Fruit fly (Drosophila melanogaster) whole organism, wandering third instar larva: ENCODE results near the gene CG9426.

Experiments used
- Abd-B ChIP-seq: fragments of >200 bp; optimal IDR thresholded peaks from 2 replicates; lab custom pipeline; 2017; ENCODE audit warnings: missing biosample characterization, missing genetic modification characterization
- CG32264 ChIP-seq: fragments of 200-800 bp; sonication (Bioruptor generic); optimal IDR thresholded peaks from 2 replicates; lab custom pipeline; 2016; ENCODE audit warnings: missing biosample characterization, missing genetic modification characterization
- CrebA ChIP-seq: fragments of 200-800 bp; sonication (Bioruptor generic); optimal IDR thresholded peaks from 2 replicates; lab custom pipeline; 2016; ENCODE audit warnings: missing biosample characterization, mild to moderate bottlenecking, missing genetic modification characterization, borderline replicate concordance
- Dfd ChIP-seq: fragments of >200 bp; optimal IDR thresholded peaks from 2 replicates; lab custom pipeline; 2017; ENCODE audit warnings: missing biosample characterization, missing genetic modification characterization
- Dif ChIP-seq: fragments of 200-275, 200-300 bp; sonication (Bioruptor generic); optimal IDR thresholded peaks from 2 replicates; lab custom pipeline; 2018; ENCODE audit warnings: missing biosample characterization, missing genetic modification characterization; ENCODE audit not compliant: partially characterized antibody
- GATAd ChIP-seq: sonication (Bioruptor generic); optimal IDR thresholded peaks from 2 replicates; lab custom pipeline; 2016; ENCODE audit warnings: missing biosample characterization, missing genetic modification characterization
- HLH106 ChIP-seq: fragments of 200-800 bp; optimal IDR thresholded peaks from 3 replicates; lab custom pipeline; 2019; ENCODE audit warnings: missing biosample characterization, mild to moderate bottlenecking, missing genetic modification characterization, moderate library complexity
- Hnf4 ChIP-seq: fragments of 200-800 bp; sonication (Bioruptor generic); optimal IDR thresholded peaks from 2 replicates; lab custom pipeline; 2016; ENCODE audit warnings: missing biosample characterization, mild to moderate bottlenecking, missing genetic modification characterization
- Hr78 ChIP-seq: fragments of >200 bp; optimal IDR thresholded peaks from 2 replicates; lab custom pipeline; 2017; ENCODE audit warnings: missing biosample characterization, missing genetic modification characterization
- Hr83 ChIP-seq: fragments of 200-300 bp; sonication (Bioruptor generic); optimal IDR thresholded peaks from 2 replicates; lab custom pipeline; 2016; ENCODE audit warnings: missing biosample characterization, mild to moderate bottlenecking, missing genetic modification characterization, moderate library complexity; ENCODE audit not compliant: poor library complexity, severe bottlenecking
- Jra ChIP-seq: sonication (Bioruptor generic); optimal IDR thresholded peaks from 2 replicates; lab custom pipeline; 2016; ENCODE audit warnings: missing biosample characterization, missing genetic modification characterization
- Myc ChIP-seq: fragments of >200 bp; optimal IDR thresholded peaks from 2 replicates; lab custom pipeline; 2017
- N ChIP-seq: fragments of >200 bp; optimal IDR thresholded peaks from 2 replicates; lab custom pipeline; 2018; ENCODE audit warnings: missing biosample characterization, missing external identifiers, missing genetic modification characterization
- OdsH ChIP-seq: fragments of 200-800 bp; sonication (Bioruptor generic); optimal IDR thresholded peaks from 2 replicates; lab custom pipeline; 2016; ENCODE audit warnings: missing biosample characterization, mild to moderate bottlenecking, missing genetic modification characterization
- Rel ChIP-seq, 2 experiments: fragments of 200-800 bp; sonication (Bioruptor generic) in 1 of 2; optimal IDR thresholded peaks; 2 replicates in 1 of 2; 3 replicates in 1 of 2; lab custom pipeline; 2016 to 2019; ENCODE audit warnings: mild to moderate bottlenecking in 2 of 2, missing biosample characterization in 2 of 2, missing genetic modification characterization in 2 of 2, moderate library complexity in 1 of 2
- Sp1 ChIP-seq: fragments of 200-800 bp; sonication (Bioruptor generic); optimal IDR thresholded peaks from 3 replicates; lab custom pipeline; 2019; ENCODE audit warnings: missing biosample characterization, mild to moderate bottlenecking, missing genetic modification characterization, moderate library complexity
- Vsx2 ChIP-seq: fragments of 200-300, 225-300 bp; sonication (Bioruptor generic); optimal IDR thresholded peaks from 2 replicates; lab custom pipeline; 2018; ENCODE audit warnings: missing biosample characterization, missing genetic modification characterization; ENCODE audit not compliant: partially characterized antibody
- br ChIP-seq: fragments of 200-800 bp; sonication (Bioruptor generic); optimal IDR thresholded peaks from 2 replicates; lab custom pipeline; 2016; ENCODE audit warnings: missing biosample characterization, missing genetic modification characterization
- brk ChIP-seq: fragments of 200-800 bp; sonication (Bioruptor generic); optimal IDR thresholded peaks from 2 replicates; lab custom pipeline; 2016; ENCODE audit warnings: missing biosample characterization, mild to moderate bottlenecking, missing genetic modification characterization
- dmrt93B ChIP-seq: fragments of 200-800 bp; sonication (Bioruptor generic); optimal IDR thresholded peaks from 2 replicates; lab custom pipeline; 2018; ENCODE audit warnings: missing biosample characterization, mild to moderate bottlenecking, missing genetic modification characterization
- ey ChIP-seq: fragments of 200-800 bp; sonication (Bioruptor generic); optimal IDR thresholded peaks from 2 replicates; lab custom pipeline; 2016; ENCODE audit warnings: missing biosample characterization, missing genetic modification characterization
- foxo ChIP-seq, 2 experiments: fragments of 200-800 bp; sonication (Bioruptor generic); optimal IDR thresholded peaks; 2 replicates in 1 of 2; 3 replicates in 1 of 2; lab custom pipeline; 2016 to 2017; ENCODE audit warnings: missing biosample characterization in 2 of 2, missing genetic modification characterization in 2 of 2
- fru ChIP-seq: fragments of 200-800 bp; sonication (Bioruptor generic); optimal IDR thresholded peaks from 3 replicates; lab custom pipeline; 2016; ENCODE audit warnings: missing biosample characterization, mild to moderate bottlenecking, missing genetic modification characterization
- jim ChIP-seq: fragments of 175-275, 200-325 bp; sonication (Bioruptor generic); optimal IDR thresholded peaks from 2 replicates; lab custom pipeline; 2016; ENCODE audit warnings: missing biosample characterization, mild to moderate bottlenecking, missing genetic modification characterization
- lola ChIP-seq: fragments of >200 bp; optimal IDR thresholded peaks from 2 replicates; lab custom pipeline; 2017; ENCODE audit warnings: missing biosample characterization, missing genetic modification characterization
- pan ChIP-seq: fragments of >200 bp; optimal IDR thresholded peaks from 2 replicates; lab custom pipeline; 2017
- psq ChIP-seq: fragments of 200-800 bp; sonication (Bioruptor generic); optimal IDR thresholded peaks from 3 replicates; lab custom pipeline; 2017; ENCODE audit warnings: missing biosample characterization, mild to moderate bottlenecking, missing genetic modification characterization, moderate library complexity
- rgr ChIP-seq: fragments of 200-800 bp; sonication (Bioruptor generic); optimal IDR thresholded peaks from 3 replicates; lab custom pipeline; 2016; ENCODE audit warnings: missing biosample characterization, mild to moderate bottlenecking, missing genetic modification characterization
- sage ChIP-seq: fragments of 200-800 bp; sonication (Bioruptor generic); optimal IDR thresholded peaks from 2 replicates; lab custom pipeline; 2016; ENCODE audit warnings: missing biosample characterization, mild to moderate bottlenecking, missing genetic modification characterization
- sv ChIP-seq: fragments of 200-800 bp; sonication (Bioruptor generic); optimal IDR thresholded peaks from 3 replicates; lab custom pipeline; 2016; ENCODE audit warnings: missing biosample characterization, missing genetic modification characterization
- tai ChIP-seq: sonication (Bioruptor generic); optimal IDR thresholded peaks from 2 replicates; lab custom pipeline; 2016; ENCODE audit warnings: missing biosample characterization, missing genetic modification characterization
- usp ChIP-seq: fragments of >200 bp; optimal IDR thresholded peaks from 2 replicates; lab custom pipeline; 2017; ENCODE audit warnings: missing biosample characterization, missing genetic modification characterization
- woc ChIP-seq: sonication (Bioruptor generic); optimal IDR thresholded peaks from 2 replicates; lab custom pipeline; 2016; ENCODE audit warnings: missing biosample characterization, mild to moderate bottlenecking, missing genetic modification characterization

The CG9426 gene

DNA sequence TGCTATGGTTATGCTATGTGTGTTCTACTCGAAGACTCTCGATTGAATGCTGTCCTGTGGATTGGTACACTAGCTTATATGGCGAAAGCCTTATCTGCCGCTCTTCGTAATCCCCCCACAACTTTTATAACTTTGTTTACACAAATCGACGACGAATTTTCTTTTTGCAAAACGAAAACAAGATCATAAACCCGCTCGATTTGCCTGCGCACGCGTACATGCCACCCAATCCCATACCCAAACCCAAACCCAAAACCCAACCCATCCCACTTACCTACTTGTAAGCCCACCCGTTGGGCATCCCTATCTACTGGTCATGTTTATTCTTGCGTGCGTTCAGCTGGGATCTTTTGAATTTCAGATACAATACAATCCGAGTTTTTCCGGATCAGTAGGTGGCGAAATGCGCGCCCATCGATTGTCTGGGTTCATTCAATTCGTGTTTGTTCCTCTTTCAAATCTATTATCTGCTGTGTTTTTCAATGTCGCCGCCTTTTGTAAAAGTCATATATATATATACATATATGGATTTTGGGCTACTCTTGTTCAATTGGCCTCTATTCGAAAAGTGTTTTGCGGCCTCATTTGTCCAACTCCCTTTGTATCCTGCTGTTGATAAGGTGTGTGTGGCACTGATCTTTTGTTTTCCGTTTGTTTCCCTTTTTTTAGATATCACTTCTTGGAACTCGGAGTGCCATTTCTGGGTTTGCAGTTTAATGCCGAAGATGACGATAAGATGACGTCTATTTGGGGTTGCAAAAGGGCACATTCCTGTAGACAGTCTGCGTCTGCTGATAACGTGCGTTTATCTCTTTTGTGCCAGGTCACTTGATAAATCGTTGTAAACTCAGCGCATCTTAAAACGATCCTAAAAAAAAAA lies 15.1 kb upstream of the CG9426 start, which contains the start of gene Mabi:
TSS of gene Mabi (minus strand) at position 51 of the 880 bp plus-strand sequence.
- TF ChIP-seq jim (GFP tag; lab: Kevin White, UChicago) = no peak
- TF ChIP-seq Rel (GFP tag; optimal IDR thresholded peaks at IDR 0.05; lab: Kevin White, UChicago) = no peak
- no peak for TF ChIP-seq Rel (tag; optimal IDR thresholded peaks at IDR 0.05; lab: Kevin White, UChicago)
- no peak for TF ChIP-seq GATAd
- TF ChIP-seq Vsx2 (GFP tag; lab: Kevin White, UChicago) = no peak
- no peak for TF ChIP-seq foxo (GFP tag; optimal IDR thresholded peaks at IDR 0.05; lab: Kevin White, UChicago)
- TF ChIP-seq brk (GFP tag; lab: Kevin White, UChicago) = no peak
- no peak for TF ChIP-seq sv (GFP tag; lab: Kevin White, UChicago)
- TF ChIP-seq rgr (GFP tag; lab: Kevin White, UChicago) = no peak
- no peak for TF ChIP-seq Sp1 (GFP tag; lab: Kevin White, UChicago)
- TF ChIP-seq Dfd (GFP tag; lab: Kevin White, UChicago) = no peak
- TF ChIP-seq psq = no peak

dm6 chr2L:13231739-13232138 lies 12.0 kb upstream of the CG9426 start, which contains the start of gene Prosalpha6T:
Gene Prosalpha6T (plus strand): TSS chr2L:13232039.
- TF ChIP-seq fru (GFP tag; lab: Kevin White, UChicago) = no peak
- TF ChIP-seq Hnf4 = no peak
- no peak for TF ChIP-seq Myc
- no peak for TF ChIP-seq Hr78 (GFP tag; lab: Kevin White, UChicago)

dm6 chr2L:13229388-13229882 lies 9.7 kb upstream of the CG9426 start, which contains the start of gene CG16815:
Gene CG16815 (plus strand): TSS chr2L:13229832.
- TF ChIP-seq psq (no peak), CrebA (GFP tag; lab: Kevin White, UChicago) (no peak), Hr83 (GFP tag; lab: Kevin White, UChicago) (no peak), foxo (GFP tag; optimal IDR thresholded peaks at IDR 0.05; lab: Kevin White, UChicago) (no peak), HLH106 (no peak), tai (GFP tag; lab: Kevin White, UChicago) (no peak), GATAd (no peak)
- TF ChIP-seq, all 38 proteins: peak for 0

dm6 chr2L:13227242-13227641 lies 7.5 kb upstream of the CG9426 start, which contains the start of gene CG16813:
Gene CG16813 (plus strand): TSS chr2L:13227529.
- TF ChIP-seq rgr (GFP tag; lab: Kevin White, UChicago) (no peak), Rel (GFP tag; optimal IDR thresholded peaks at IDR 0.05; lab: Kevin White, UChicago) (no peak), Rel (tag; optimal IDR thresholded peaks at IDR 0.05; lab: Kevin White, UChicago) (no peak), Hr78 (GFP tag; lab: Kevin White, UChicago) (no peak), CG32264 (GFP tag; lab: Kevin White, UChicago) (no peak), Jra (GFP tag; lab: Kevin White, UChicago) (no peak), sage (GFP tag; lab: Kevin White, UChicago) (no peak), br (GFP tag; lab: Kevin White, UChicago) (no peak), lola (GFP tag; lab: Kevin White, UChicago) (no peak), tai (GFP tag; lab: Kevin White, UChicago) (no peak), Hr83 (GFP tag; lab: Kevin White, UChicago) (no peak), foxo (GFP tag; optimal IDR thresholded peaks at IDR 0.05; lab: Kevin White, UChicago) (no peak), fru (GFP tag; lab: Kevin White, UChicago) (no peak), jim (GFP tag; lab: Kevin White, UChicago) (no peak), OdsH (GFP tag; lab: Kevin White, UChicago) (no peak), HLH106 (no peak), Dif (GFP tag; lab: Kevin White, UChicago) (no peak), Abd-B (GFP tag; lab: Kevin White, UChicago) (no peak)

DNA sequence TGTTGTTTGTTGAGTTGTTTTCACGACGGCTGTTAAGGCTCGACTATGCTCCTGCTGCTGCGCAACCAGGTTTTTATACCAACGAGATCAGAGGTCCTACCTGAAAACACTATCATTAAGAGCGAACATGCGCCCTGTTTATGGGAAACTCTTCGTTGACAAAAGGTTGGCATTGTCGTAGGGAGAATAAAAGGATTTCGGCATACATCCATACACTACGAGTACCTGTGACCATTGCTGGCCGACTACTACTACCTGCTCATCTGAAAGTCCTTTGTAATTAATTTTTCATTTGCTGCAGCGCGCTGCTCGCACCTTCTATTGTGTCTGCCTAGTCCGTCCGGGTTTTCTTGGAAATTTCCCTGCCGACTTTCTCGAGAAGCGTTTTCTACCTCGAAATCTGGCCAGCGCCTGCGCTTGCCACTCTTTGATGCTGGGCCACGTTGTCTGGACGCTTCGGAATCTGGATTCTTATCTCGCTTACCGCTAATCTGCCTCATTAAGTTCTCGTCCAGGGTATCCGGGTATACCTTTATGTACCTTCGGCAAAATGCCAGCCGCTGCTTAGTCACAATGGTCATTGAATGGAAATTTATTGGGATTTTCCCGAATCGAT lies 5.6 kb upstream of the CG9426 start, which contains the start of gene CG15480:
TSS of gene CG15480 (minus strand) at position 51 of the 616 bp plus-strand sequence.
- TF ChIP-seq usp (GFP tag; lab: Kevin White, UChicago) (no peak), dmrt93B (GFP tag; lab: Kevin White, UChicago) (no peak), jim (GFP tag; lab: Kevin White, UChicago) (no peak), Vsx2 (GFP tag; lab: Kevin White, UChicago) (no peak), N (GFP tag; lab: Kevin White, UChicago) (no peak), CG32264 (GFP tag; lab: Kevin White, UChicago) (no peak), psq (no peak), woc (GFP tag; lab: Kevin White, UChicago) (no peak), brk (GFP tag; lab: Kevin White, UChicago) (no peak), Sp1 (GFP tag; lab: Kevin White, UChicago) (no peak), foxo (GFP tag; optimal IDR thresholded peaks at IDR 0.05; lab: Kevin White, UChicago) (no peak), Abd-B (GFP tag; lab: Kevin White, UChicago) (no peak), ey (no peak), Dif (GFP tag; lab: Kevin White, UChicago) (no peak), CrebA (GFP tag; lab: Kevin White, UChicago) (no peak), pan (no peak), Myc (no peak), br (GFP tag; lab: Kevin White, UChicago) (no peak)
